Worm (Caenorhabditis elegans) whole organism, L3 larva: ENCODE data around the gene bcmo-2.
A peak's percentile ranks its signal among the peaks of the same experiment; 100 is the strongest.

Source experiments
- R02D3.7 ChIP-seq: fragments of 150-350 bp; optimal IDR thresholded peaks from 2 replicates; lab custom pipeline; 2014; ENCODE audit warnings: missing biosample characterization, missing genetic modification characterization
- ZK546.5 ChIP-seq: sonication (generic microtip); optimal IDR thresholded peaks from 2 replicates; lab custom pipeline; 2017; ENCODE audit warnings: missing biosample characterization, missing genetic modification characterization
- ama-1 ChIP-seq: fragments of 150-350 bp; optimal IDR thresholded peaks from 2 replicates; lab custom pipeline; 2018
- ceh-16 ChIP-seq: sonication (generic microtip); optimal IDR thresholded peaks from 2 replicates; lab custom pipeline; 2017; ENCODE audit warnings: missing biosample characterization, missing genetic modification characterization
- ceh-82 ChIP-seq: fragments of 150-350 bp; optimal IDR thresholded peaks from 2 replicates; lab custom pipeline; 2014; ENCODE audit warnings: missing biosample characterization, missing genetic modification characterization
- ceh-9 ChIP-seq: sonication (generic microtip); optimal IDR thresholded peaks from 2 replicates; lab custom pipeline; 2018; ENCODE audit warnings: missing biosample characterization, missing genetic modification characterization
- egl-5 ChIP-seq: fragments of 150-350 bp; optimal IDR thresholded peaks from 2 replicates; lab custom pipeline; 2017; ENCODE audit warnings: missing biosample characterization, missing genetic modification reagents, missing genetic modification characterization, inconsistent platforms
- elt-1 ChIP-seq: fragments of 150-350 bp; optimal IDR thresholded peaks from 2 replicates; lab custom pipeline; 2014; ENCODE audit warnings: missing biosample characterization, missing genetic modification characterization
- elt-2 ChIP-seq: sonication (generic microtip); optimal IDR thresholded peaks from 2 replicates; lab custom pipeline; 2016; ENCODE audit warnings: missing genetic modification reagents, mild to moderate bottlenecking, missing genetic modification characterization, missing compliant biosample characterization
- elt-3 ChIP-seq, 3 experiments: fragments of 150-350 bp in 1 of 3; sonication (generic microtip) in 2 of 3; optimal IDR thresholded peaks; 2 replicates in 2 of 3; 4 replicates in 1 of 3; lab custom pipeline; 2014 to 2017; ENCODE audit warnings: missing biosample characterization in 3 of 3, missing genetic modification characterization in 3 of 3
- eor-1 ChIP-seq, 2 experiments: fragments of 150-350 bp; optimal IDR thresholded peaks; 2 replicates each; lab custom pipeline; 2014 to 2018; ENCODE audit warnings: missing biosample characterization in 2 of 2, missing genetic modification characterization in 2 of 2
- fkh-10 ChIP-seq: sonication (generic microtip); optimal IDR thresholded peaks from 2 replicates; lab custom pipeline; 2017; ENCODE audit warnings: missing biosample characterization, missing genetic modification reagents, missing genetic modification characterization
- fkh-2 ChIP-seq: fragments of 150-350 bp; optimal IDR thresholded peaks from 2 replicates; lab custom pipeline; 2014; ENCODE audit warnings: missing biosample characterization, missing genetic modification reagents, missing genetic modification characterization
- fos-1 ChIP-seq: fragments of 150-350 bp; optimal IDR thresholded peaks from 2 replicates; lab custom pipeline; 2014; ENCODE audit warnings: missing biosample characterization, missing genetic modification characterization
- hmg-11 ChIP-seq: sonication (generic microtip); optimal IDR thresholded peaks from 2 replicates; lab custom pipeline; 2016; ENCODE audit warnings: missing genetic modification characterization, missing compliant biosample characterization
- lin-15B ChIP-seq: fragments of 150-350 bp; optimal IDR thresholded peaks from 2 replicates; lab custom pipeline; 2014; ENCODE audit warnings: missing biosample characterization, missing genetic modification characterization
- lin-39 ChIP-seq: fragments of 150-350 bp; optimal IDR thresholded peaks from 2 replicates; lab custom pipeline; 2018; ENCODE audit warnings: missing biosample characterization, missing genetic modification reagents, missing genetic modification characterization
- mdl-1 ChIP-seq: fragments of 150-350 bp; optimal IDR thresholded peaks from 2 replicates; lab custom pipeline; 2014; ENCODE audit warnings: missing biosample characterization, missing genetic modification characterization
- mml-1 ChIP-seq: fragments of 150-350 bp; sonication (generic microtip); optimal IDR thresholded peaks from 3 replicates; lab custom pipeline; 2014; ENCODE audit warnings: missing biosample characterization, missing genetic modification characterization
- nfya-1 ChIP-seq: sonication (generic microtip); optimal IDR thresholded peaks from 2 replicates; lab custom pipeline; 2017; ENCODE audit warnings: missing genetic modification characterization, mild to moderate bottlenecking, missing compliant biosample characterization, antibody characterized with exemption, moderate library complexity; ENCODE audit not compliant: insufficient read depth
- nhr-12 ChIP-seq: fragments of 150-350 bp; optimal IDR thresholded peaks from 2 replicates; lab custom pipeline; 2014; ENCODE audit warnings: missing biosample characterization, missing genetic modification characterization
- nhr-23 ChIP-seq: fragments of 150-350 bp; optimal IDR thresholded peaks from 2 replicates; lab custom pipeline; 2014; ENCODE audit warnings: missing biosample characterization, missing genetic modification reagents, missing genetic modification characterization
- nhr-25 ChIP-seq: sonication (generic microtip); optimal IDR thresholded peaks from 2 replicates; lab custom pipeline; 2017; ENCODE audit warnings: missing biosample characterization, missing genetic modification characterization
- nhr-28 ChIP-seq: fragments of 150-350 bp; optimal IDR thresholded peaks from 2 replicates; lab custom pipeline; 2014; ENCODE audit warnings: missing biosample characterization, missing genetic modification characterization
- nhr-43 ChIP-seq: sonication (generic microtip); optimal IDR thresholded peaks from 2 replicates; lab custom pipeline; 2016; ENCODE audit warnings: mild to moderate bottlenecking, missing genetic modification characterization, missing compliant biosample characterization; ENCODE audit not compliant: poor library complexity, severe bottlenecking
- nhr-67 ChIP-seq: fragments of 150-350 bp; optimal IDR thresholded peaks from 2 replicates; lab custom pipeline; 2014; ENCODE audit warnings: missing biosample characterization, missing genetic modification characterization
- nhr-76 ChIP-seq: fragments of 150-350 bp; sonication (generic microtip); optimal IDR thresholded peaks from 5 replicates; lab custom pipeline; 2014; ENCODE audit warnings: missing biosample characterization, missing genetic modification characterization
- nhr-77 ChIP-seq: fragments of 150-350 bp; optimal IDR thresholded peaks from 2 replicates; lab custom pipeline; 2014; ENCODE audit warnings: missing biosample characterization, missing genetic modification characterization
- pha-4 ChIP-seq: fragments of 150-350 bp; optimal IDR thresholded peaks from 2 replicates; lab custom pipeline; 2014; ENCODE audit warnings: missing biosample characterization, missing genetic modification reagents, missing genetic modification characterization
- pqm-1 ChIP-seq: fragments of 150-350 bp; optimal IDR thresholded peaks from 2 replicates; lab custom pipeline; 2017; ENCODE audit warnings: missing biosample characterization, missing genetic modification characterization, inconsistent platforms
- sea-2 ChIP-seq: fragments of 150-350 bp; sonication (generic microtip); optimal IDR thresholded peaks from 4 replicates; lab custom pipeline; 2014; ENCODE audit warnings: missing biosample characterization, missing genetic modification reagents, missing genetic modification characterization
- snpc-4 ChIP-seq: fragments of 150-350 bp; optimal IDR thresholded peaks from 2 replicates; lab custom pipeline; 2014; ENCODE audit warnings: missing biosample characterization, missing genetic modification characterization
- tbx-2 ChIP-seq: sonication (generic microtip); optimal IDR thresholded peaks from 2 replicates; lab custom pipeline; 2016; ENCODE audit warnings: mild to moderate bottlenecking, missing genetic modification characterization, missing compliant biosample characterization
- unc-39 ChIP-seq: sonication (generic microtip); optimal IDR thresholded peaks from 4 replicates; lab custom pipeline; 2017; ENCODE audit warnings: missing biosample characterization, missing genetic modification characterization
- ztf-4 ChIP-seq: fragments of 150-350 bp; optimal IDR thresholded peaks from 2 replicates; lab custom pipeline; 2014; ENCODE audit warnings: missing biosample characterization, missing genetic modification characterization

The bcmo-2 gene

DNA sequence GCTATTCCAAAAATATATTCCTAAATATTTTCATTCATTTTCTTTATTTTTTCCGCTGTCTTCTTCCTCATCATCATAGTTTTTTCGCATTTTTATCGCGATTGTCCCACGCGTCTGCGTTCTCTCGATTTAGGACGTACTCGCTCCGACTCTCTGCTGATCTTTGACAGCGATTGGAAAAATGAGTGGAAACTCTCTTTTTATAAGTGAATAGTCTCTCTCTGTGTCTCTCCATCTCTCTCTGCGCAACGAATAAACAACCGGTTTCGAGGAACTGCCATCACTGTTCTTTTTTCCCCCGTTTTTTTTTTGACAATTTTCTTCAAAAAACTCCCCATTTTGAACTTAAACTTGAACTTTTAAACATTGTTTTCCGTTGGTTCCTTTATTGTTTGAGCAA is 40.7 kb upstream of the bcmo-2 start:
- TF ChIP-seq nhr-67 (tag; lab: Kevin White, UChicago) = no peak
- no peak for TF ChIP-seq eor-1 (tag; optimal IDR thresholded peaks at IDR 0.05; lab: Kevin White, UChicago)
- peak; percentile 62 for TF ChIP-seq nhr-23 (tag; lab: Kevin White, UChicago)
- TF ChIP-seq unc-39 (tag; lab: Kevin White, UChicago) = no peak
- no peak for TF ChIP-seq mml-1
- TF ChIP-seq nhr-25 (tag; lab: Kevin White, UChicago) = peak; percentile 54
- peak; percentile 72 for TF ChIP-seq pha-4 (tag; lab: Kevin White, UChicago)
- TF ChIP-seq nfya-1 (tag; lab: Kevin White, UChicago) = peak; percentile 40
- no peak for TF ChIP-seq snpc-4 (tag; lab: Kevin White, UChicago)
- no peak for TF ChIP-seq R02D3.7
- TF ChIP-seq elt-1 (tag; lab: Kevin White, UChicago) = peak; percentile 55
- TF ChIP-seq elt-2 (tag; lab: Kevin White, UChicago) = no peak
- no peak for TF ChIP-seq mdl-1

DNA sequence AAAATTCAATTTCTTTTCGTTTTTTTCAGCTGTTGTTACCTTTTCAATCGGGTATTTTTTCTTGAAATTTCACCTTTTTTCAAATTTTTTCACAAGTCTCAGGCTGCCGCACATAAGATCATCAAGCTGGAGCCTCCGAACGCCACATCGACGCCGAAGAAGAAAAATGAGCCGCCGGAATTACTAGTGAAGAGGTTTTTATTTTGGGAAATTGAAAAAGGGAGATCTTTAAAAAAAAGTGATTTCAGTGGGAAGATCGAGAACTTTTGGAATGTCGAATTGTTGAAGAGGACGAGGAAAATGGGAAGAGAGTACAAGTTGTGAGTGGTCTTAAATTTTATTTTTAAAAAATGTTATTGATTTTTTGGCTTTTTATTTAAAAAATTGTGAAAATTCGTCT is 39.4 kb upstream of the bcmo-2 start, which contains the start of gene sea-2:
sea-2 (plus strand) TSS at position 301 of the 400 bp plus-strand sequence.
- TF ChIP-seq sea-2 (no peak), ZK546.5 (tag; lab: Kevin White, UChicago) (no peak), nhr-43 (no peak), lin-15B (tag; lab: Kevin White, UChicago) (no peak), ceh-82 (tag; lab: Kevin White, UChicago) (no peak), unc-39 (tag; lab: Kevin White, UChicago) (no peak), fkh-2 (no peak), fkh-10 (GFP tag; lab: Kevin White, UChicago) (no peak), R02D3.7 (no peak), nhr-76 (tag; lab: Kevin White, UChicago) (no peak)

DNA sequence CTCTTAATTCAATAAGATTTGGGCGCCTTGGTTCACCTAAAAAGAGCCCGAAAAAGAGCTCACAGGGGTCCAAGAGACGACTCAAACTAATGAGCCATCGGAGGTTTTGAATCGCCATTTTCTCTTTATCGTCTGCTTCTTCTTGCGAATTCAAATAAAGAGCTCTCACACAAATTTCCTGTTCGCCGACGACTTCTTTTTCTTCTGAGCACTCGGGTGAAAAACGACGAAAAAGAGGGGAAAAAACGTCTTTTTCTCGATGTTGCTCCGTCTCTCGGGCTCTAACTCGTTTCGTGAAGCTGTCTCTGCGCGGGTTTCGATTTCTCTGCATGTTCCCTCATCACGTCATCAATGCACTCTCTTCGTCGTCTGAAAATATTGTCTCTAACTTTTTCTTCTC is 37.9 kb upstream of the bcmo-2 start:
- TF ChIP-seq fkh-2 (no peak), lin-39 (tag; lab: Kevin White, UChicago) (peak; percentile 28), nhr-12 (tag; lab: Kevin White, UChicago) (no peak), mdl-1 (no peak), lin-15B (tag; lab: Kevin White, UChicago) (no peak), tbx-2 (tag; lab: Kevin White, UChicago) (no peak), nhr-28 (tag; lab: Kevin White, UChicago) (no peak), nfya-1 (tag; lab: Kevin White, UChicago) (peak; percentile 35), R02D3.7 (no peak), hmg-11 (peak; percentile 15), nhr-77 (tag; lab: Kevin White, UChicago) (no peak), ceh-9 (tag; lab: Kevin White, UChicago) (no peak), pqm-1 (tag; lab: Kevin White, UChicago) (no peak), nhr-25 (tag; lab: Kevin White, UChicago) (no peak), nhr-67 (tag; lab: Kevin White, UChicago) (no peak), ZK546.5 (tag; lab: Kevin White, UChicago) (no peak), ceh-16 (tag; lab: Kevin White, UChicago) (no peak), fos-1 (tag; lab: Kevin White, UChicago) (no peak), elt-3 (tag; optimal IDR thresholded peaks at IDR 0.05; lab: Kevin White, UChicago) (no peak), elt-2 (tag; lab: Kevin White, UChicago) (no peak)

DNA sequence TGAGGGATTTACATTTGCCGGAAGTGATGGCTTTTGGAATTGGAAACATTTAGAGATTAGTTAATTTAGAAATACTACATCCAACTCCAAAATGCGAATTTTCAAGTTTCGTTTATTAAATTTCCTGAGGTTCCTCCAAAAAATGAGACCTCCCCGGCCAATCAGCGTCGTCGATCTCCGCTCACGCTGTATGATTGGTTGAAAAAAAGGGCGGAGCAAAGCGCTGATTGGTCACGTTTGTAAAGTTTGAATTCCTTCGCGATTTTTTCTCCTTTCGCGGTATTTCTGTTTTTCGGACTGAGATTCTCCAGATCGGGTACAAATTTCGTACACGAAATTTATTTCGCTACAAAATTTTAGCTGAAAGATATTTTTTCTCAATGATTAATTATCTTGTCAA is 36.8 kb upstream of the bcmo-2 start:
- TF ChIP-seq egl-5 = no peak
- peak; percentile 83 for TF ChIP-seq nfya-1 (tag; lab: Kevin White, UChicago)

DNA sequence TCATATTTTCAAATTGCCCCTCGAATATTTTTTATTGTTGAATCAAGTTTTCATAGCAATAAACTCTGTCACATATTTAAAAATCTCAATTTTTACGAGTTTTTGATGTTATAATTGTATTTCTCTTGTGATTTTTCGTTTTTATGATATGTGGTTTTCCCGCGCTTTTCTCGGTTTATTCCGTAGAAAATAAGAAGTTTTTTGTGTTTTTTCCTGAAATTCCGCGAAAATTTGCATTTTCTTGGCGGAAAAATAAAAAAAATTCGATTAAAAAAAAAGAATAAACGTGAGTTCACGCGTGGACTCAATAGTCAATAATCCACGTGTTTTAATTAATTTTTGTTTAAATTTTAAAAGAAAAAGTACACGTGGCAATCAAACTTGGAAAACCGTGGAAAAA is 25.4 kb upstream of the bcmo-2 start:
- TF ChIP-seq ama-1 (lab: Kevin White, UChicago) (no peak), pha-4 (tag; lab: Kevin White, UChicago) (no peak), nhr-77 (tag; lab: Kevin White, UChicago) (no peak), nhr-67 (tag; lab: Kevin White, UChicago) (no peak), nhr-12 (tag; lab: Kevin White, UChicago) (no peak), ztf-4 (tag; lab: Kevin White, UChicago) (no peak), R02D3.7 (no peak)
